Fruit fly (Drosophila melanogaster) whole organism, embryonic: ENCODE measurements around the gene qtc.

ENCODE experiments used
- CG10209 ChIP-seq: fragments of 200-800 bp; sonication (Bioruptor generic); optimal IDR thresholded peaks from 3 replicates; lab custom pipeline; 2017; ENCODE audit warnings: missing biosample characterization, mild to moderate bottlenecking, missing genetic modification characterization, missing genetic modification reagents
- CG14050 ChIP-seq: fragments of 200-800 bp; sonication (Bioruptor generic); IDR thresholded peaks from 3 replicates; pipeline ENCODE4 v1.3.6; 2022; ENCODE audit warnings: missing biosample characterization, missing genetic modification characterization
- CG15011 ChIP-seq: fragments of 200-800 bp; sonication (Bioruptor generic); optimal IDR thresholded peaks from 3 replicates; lab custom pipeline; 2018; ENCODE audit warnings: missing biosample characterization, mild to moderate bottlenecking, missing genetic modification characterization
- CG17829 ChIP-seq: fragments of 200-800 bp; optimal IDR thresholded peaks from 2 replicates; lab custom pipeline; 2019; ENCODE audit warnings: missing biosample characterization, mild to moderate bottlenecking, missing genetic modification characterization, moderate library complexity
- CG18599 ChIP-seq: fragments of 200-800 bp; sonication (Bioruptor generic); optimal IDR thresholded peaks from 3 replicates; lab custom pipeline; 2017; ENCODE audit warnings: missing biosample characterization, missing genetic modification characterization, mild to moderate bottlenecking, moderate library complexity, missing genetic modification reagents
- CG2129 ChIP-seq: fragments of 200-800 bp; sonication (Bioruptor generic); IDR thresholded peaks from 2 replicates; pipeline ENCODE4 v1.3.6; 2022; ENCODE audit warnings: missing biosample characterization, missing genetic modification characterization; ENCODE audit not compliant: partially characterized antibody
- CG2875 ChIP-seq: fragments of 200-800 bp; sonication (Bioruptor generic); optimal IDR thresholded peaks from 2 replicates; lab custom pipeline; 2017; ENCODE audit warnings: missing biosample characterization, mild to moderate bottlenecking, missing genetic modification characterization, missing genetic modification reagents
- CG31441 ChIP-seq: fragments of 200-800 bp; sonication (Bioruptor generic); IDR thresholded peaks from 2 replicates; pipeline ENCODE4 v1.3.6; 2022; ENCODE audit warnings: missing biosample characterization, missing genetic modification characterization
- CG3847 ChIP-seq: fragments of 200-800 bp; sonication (Bioruptor generic); IDR thresholded peaks from 2 replicates; pipeline ENCODE4 v1.3.6; 2022; ENCODE audit warnings: missing biosample characterization, missing genetic modification characterization
- CG6254 ChIP-seq: fragments of 200-800 bp; sonication (Bioruptor generic); optimal IDR thresholded peaks from 3 replicates; lab custom pipeline; 2017; ENCODE audit warnings: mild to moderate bottlenecking, missing biosample characterization, missing genetic modification reagents, missing genetic modification characterization
- CG6813 ChIP-seq: fragments of 200-800 bp; sonication (Bioruptor generic); optimal IDR thresholded peaks from 2 replicates; lab custom pipeline; 2017; ENCODE audit warnings: missing biosample characterization, missing genetic modification characterization, mild to moderate bottlenecking, moderate library complexity, missing genetic modification reagents
- CG6854 ChIP-seq: fragments of 200-800 bp; sonication (Bioruptor generic); optimal IDR thresholded peaks from 3 replicates; lab custom pipeline; 2017; ENCODE audit warnings: missing biosample characterization, mild to moderate bottlenecking, missing genetic modification characterization
- CG7745 ChIP-seq: fragments of 200-800 bp; sonication (Bioruptor generic); optimal IDR thresholded peaks from 2 replicates; lab custom pipeline; 2018; ENCODE audit warnings: missing biosample characterization, mild to moderate bottlenecking, missing genetic modification characterization, moderate library complexity
- CG7839 ChIP-seq: fragments of 200-800 bp; sonication (Bioruptor generic); optimal IDR thresholded peaks from 3 replicates; lab custom pipeline; 2018; ENCODE audit warnings: missing biosample characterization, mild to moderate bottlenecking, missing genetic modification characterization, moderate library complexity
- CG9437 ChIP-seq: fragments of 200-800 bp; sonication (Bioruptor generic); optimal IDR thresholded peaks from 2 replicates; lab custom pipeline; 2018; ENCODE audit warnings: missing biosample characterization, mild to moderate bottlenecking, missing genetic modification characterization
- CG9609 ChIP-seq: fragments of 200-800 bp; sonication (Bioruptor generic); optimal IDR thresholded peaks from 3 replicates; lab custom pipeline; 2016; ENCODE audit warnings: missing biosample characterization, missing genetic modification characterization
- CHES-1-like ChIP-seq: fragments of 200-800 bp; sonication (Bioruptor generic); optimal IDR thresholded peaks from 2 replicates; lab custom pipeline; 2016; ENCODE audit warnings: missing biosample characterization, missing genetic modification characterization
- HmgD ChIP-seq: fragments of 200-800 bp; sonication (Bioruptor generic); optimal IDR thresholded peaks from 3 replicates; lab custom pipeline; 2016; ENCODE audit warnings: missing biosample characterization, missing genetic modification characterization
- Hr51 ChIP-seq, 2 experiments: fragments of 200-800 bp; sonication (Bioruptor generic); optimal IDR thresholded peaks; 2 replicates in 1 of 2; 3 replicates in 1 of 2; lab custom pipeline; 2016 to 2018; ENCODE audit warnings: missing biosample characterization in 2 of 2, missing genetic modification characterization in 2 of 2, mild to moderate bottlenecking in 1 of 2, moderate library complexity in 1 of 2
- Kr ChIP-seq: fragments of 200-800 bp; sonication (Bioruptor generic); optimal IDR thresholded peaks from 2 replicates; lab custom pipeline; 2017; ENCODE audit warnings: missing biosample characterization, mild to moderate bottlenecking, missing genetic modification characterization
- MBD-R2 ChIP-seq: fragments of 200-800 bp; sonication (Bioruptor generic); IDR thresholded peaks from 2 replicates; pipeline ENCODE4 v1.3.6; 2022; ENCODE audit warnings: missing biosample characterization, missing genetic modification characterization
- MTF-1 ChIP-seq: fragments of 200-800 bp; sonication (Bioruptor generic); optimal IDR thresholded peaks from 2 replicates; lab custom pipeline; 2018; ENCODE audit warnings: missing biosample characterization, mild to moderate bottlenecking, missing genetic modification characterization, borderline replicate concordance
- Mrtf ChIP-seq: fragments of 200-800 bp; sonication (Bioruptor generic); IDR thresholded peaks from 3 replicates; pipeline ENCODE4 v1.3.6; 2022; ENCODE audit warnings: missing biosample characterization, missing genetic modification characterization
- Myb ChIP-seq: fragments of 200-800 bp; sonication (Bioruptor generic); optimal IDR thresholded peaks from 2 replicates; lab custom pipeline; 2016; ENCODE audit warnings: missing biosample characterization, missing genetic modification characterization
- NC2α ChIP-seq: fragments of 200-800 bp; sonication (Bioruptor generic); optimal IDR thresholded peaks from 2 replicates; lab custom pipeline; 2016; ENCODE audit warnings: missing biosample characterization, missing genetic modification characterization
- Nf-YA ChIP-seq: fragments of 200-800 bp; sonication (Bioruptor generic); IDR thresholded peaks from 2 replicates; pipeline ENCODE4 v1.3.6; 2022; ENCODE audit warnings: missing biosample characterization, missing genetic modification characterization
- Nf-YB ChIP-seq: fragments of 200-800 bp; sonication (Bioruptor generic); optimal IDR thresholded peaks from 3 replicates; lab custom pipeline; 2019; ENCODE audit warnings: missing biosample characterization, mild to moderate bottlenecking, missing genetic modification characterization, moderate library complexity
- Rx ChIP-seq: fragments of 200-800 bp; sonication (Bioruptor generic); IDR thresholded peaks from 2 replicates; pipeline ENCODE4 v1.3.6; 2022; ENCODE audit warnings: missing biosample characterization, missing genetic modification characterization
- Six4 ChIP-seq: fragments of 200-800 bp; sonication (Bioruptor generic); optimal IDR thresholded peaks from 2 replicates; lab custom pipeline; 2016; ENCODE audit warnings: missing biosample characterization, missing genetic modification characterization
- abd-A ChIP-seq: fragments of 200-800 bp; sonication (Bioruptor generic); optimal IDR thresholded peaks from 3 replicates; lab custom pipeline; 2019; ENCODE audit warnings: missing biosample characterization, mild to moderate bottlenecking, missing genetic modification characterization, moderate library complexity
- ara ChIP-seq: fragments of 200-800 bp; sonication (Bioruptor generic); IDR thresholded peaks from 2 replicates; pipeline ENCODE4 v1.3.6; 2022; ENCODE audit warnings: missing biosample characterization, missing genetic modification characterization
- bcd ChIP-seq: fragments of 200-800 bp; sonication (Bioruptor generic); optimal IDR thresholded peaks from 2 replicates; lab custom pipeline; 2017; ENCODE audit warnings: missing biosample characterization, mild to moderate bottlenecking, missing genetic modification characterization
- danr ChIP-seq: fragments of 200-800 bp; sonication (Bioruptor generic); IDR thresholded peaks from 2 replicates; pipeline ENCODE4 v1.3.6; 2022; ENCODE audit warnings: missing biosample characterization, missing genetic modification characterization
- eve ChIP-seq, 2 experiments: fragments of >200 bp; optimal IDR thresholded peaks; 2 replicates each; lab custom pipeline; 2017; ENCODE audit warnings: missing biosample characterization in 2 of 2, missing genetic modification characterization in 2 of 2
- eyg ChIP-seq: fragments of 200-800 bp; sonication (Bioruptor generic); optimal IDR thresholded peaks from 3 replicates; lab custom pipeline; 2016; ENCODE audit warnings: missing biosample characterization, missing genetic modification characterization
- fd3F ChIP-seq: fragments of 200-800 bp; sonication (Bioruptor generic); optimal IDR thresholded peaks from 2 replicates; lab custom pipeline; 2018; ENCODE audit warnings: missing biosample characterization, mild to moderate bottlenecking, missing genetic modification characterization, moderate library complexity
- gcm2 ChIP-seq: fragments of 200-800 bp; sonication (Bioruptor generic); optimal IDR thresholded peaks from 2 replicates; lab custom pipeline; 2016; ENCODE audit warnings: missing biosample characterization, missing genetic modification characterization
- gfzf ChIP-seq: fragments of 200-800 bp; sonication (Bioruptor generic); optimal IDR thresholded peaks from 2 replicates; lab custom pipeline; 2016; ENCODE audit warnings: missing biosample characterization, mild to moderate bottlenecking, missing genetic modification characterization, moderate library complexity
- gsb-n ChIP-seq: fragments of 200-800 bp; sonication (Bioruptor generic); optimal IDR thresholded peaks from 3 replicates; lab custom pipeline; 2018; ENCODE audit warnings: missing biosample characterization, mild to moderate bottlenecking, missing genetic modification characterization
- otp ChIP-seq: fragments of 200-800 bp; sonication (Bioruptor generic); IDR thresholded peaks from 3 replicates; pipeline ENCODE4, ENCODE4 v1.3.6; 2022; ENCODE audit warnings: missing biosample characterization, missing genetic modification characterization
- repo ChIP-seq: fragments of 200-800 bp; sonication (Bioruptor generic); optimal IDR thresholded peaks from 2 replicates; lab custom pipeline; 2016; ENCODE audit warnings: missing biosample characterization, missing genetic modification characterization
- schlank ChIP-seq: fragments of 200-800 bp; sonication (Bioruptor generic); optimal IDR thresholded peaks from 2 replicates; lab custom pipeline; 2018; ENCODE audit warnings: missing biosample characterization, mild to moderate bottlenecking, missing genetic modification characterization
- shn ChIP-seq: fragments of 200-800 bp; sonication (Bioruptor generic); optimal IDR thresholded peaks from 3 replicates; lab custom pipeline; 2016; ENCODE audit warnings: missing biosample characterization, missing genetic modification characterization
- slp2 ChIP-seq: fragments of 200-800 bp; sonication (Bioruptor generic); optimal IDR thresholded peaks from 2 replicates; lab custom pipeline; 2016; ENCODE audit warnings: missing biosample characterization, missing genetic modification characterization
- tap ChIP-seq: fragments of 200-800 bp; optimal IDR thresholded peaks from 3 replicates; lab custom pipeline; 2019; ENCODE audit warnings: missing biosample characterization, mild to moderate bottlenecking, missing genetic modification characterization, moderate library complexity
- trh ChIP-seq: fragments of 200-800 bp; sonication (Bioruptor generic); optimal IDR thresholded peaks from 2 replicates; lab custom pipeline; 2016; ENCODE audit warnings: missing biosample characterization, missing genetic modification characterization
- tup ChIP-seq: fragments of 200-800 bp; sonication (Bioruptor generic); optimal IDR thresholded peaks from 2 replicates; lab custom pipeline; 2016; ENCODE audit warnings: missing biosample characterization, mild to moderate bottlenecking, missing genetic modification characterization, moderate library complexity
- tx ChIP-seq: fragments of 200-800 bp; sonication (Bioruptor generic); optimal IDR thresholded peaks from 2 replicates; lab custom pipeline; 2016; ENCODE audit warnings: missing biosample characterization, missing genetic modification characterization
- zfh2 ChIP-seq: fragments of 200-800 bp; sonication (Bioruptor generic); optimal IDR thresholded peaks from 2 replicates; lab custom pipeline; 2016; ENCODE audit warnings: missing biosample characterization, missing genetic modification characterization

qtc gene

dm6 chr2L:5107626-5108272, 47.1 kb downstream of the qtc start (continued):
- TF ChIP-seq CHES-1-like: peak; percentile 99
- TF ChIP-seq repo: peak; percentile 93
- TF ChIP-seq CG2875 (GFP tag; lab: Kevin White, UChicago): peak; percentile 86
- TF ChIP-seq Rx (GFP tag; lab: Robert Waterston, UW): peak; percentile 94
- TF ChIP-seq trh (GFP tag; lab: Kevin White, UChicago): peak; percentile 72
- peak; percentile 96 for TF ChIP-seq CG10209 (GFP tag; lab: Kevin White, UChicago)
- TF ChIP-seq tx (GFP tag; lab: Kevin White, UChicago): peak; percentile 97
- TF ChIP-seq CG18599: peak; percentile 98
- peak; percentile 92 for TF ChIP-seq CG6854 (GFP tag; lab: Kevin White, UChicago)
- TF ChIP-seq Hr51 (GFP tag; optimal IDR thresholded peaks at IDR 0.05; lab: Kevin White, UChicago): peak; percentile 95 to 97
- TF ChIP-seq tup (GFP tag; lab: Kevin White, UChicago): peak; percentile 90
- peak; percentile 69 for TF ChIP-seq Nf-YB (GFP tag; lab: Kevin White, UChicago)
- TF ChIP-seq shn (GFP tag; lab: Kevin White, UChicago): peak; percentile 99
- peak; percentile 74 for TF ChIP-seq NC2α (GFP tag; lab: Kevin White, UChicago)
- TF ChIP-seq CG7745 (tag; lab: Kevin White, UChicago): no peak
- TF ChIP-seq Mrtf (GFP tag; lab: Robert Waterston, UW): peak; percentile 95
- peak; percentile 97 for TF ChIP-seq eyg (GFP tag; lab: Kevin White, UChicago)
- peak; percentile 90 for TF ChIP-seq CG9437 (GFP tag; lab: Kevin White, UChicago)
- peak; percentile 75 for TF ChIP-seq CG6254 (GFP tag; lab: Kevin White, UChicago)
- peak in 1 of 2 experiments; percentile 98 for TF ChIP-seq eve (GFP tag; optimal IDR thresholded peaks at IDR 0.05; lab: Kevin White, UChicago)
- TF ChIP-seq CG15011: peak; percentile 92
- peak; percentile 73 for TF ChIP-seq gcm2 (GFP tag; lab: Kevin White, UChicago)
- TF ChIP-seq Nf-YA (GFP tag; lab: Robert Waterston, UW): peak; percentile 85
- TF ChIP-seq Myb: peak; percentile 92
- peak; percentile 93 for TF ChIP-seq fd3F (GFP tag; lab: Kevin White, UChicago)
- TF ChIP-seq CG17829 (tag; lab: Kevin White, UChicago): peak; percentile 91
- peak; percentile 97 for TF ChIP-seq CG3847 (GFP tag; lab: Robert Waterston, UW)
- peak; percentile 92 for TF ChIP-seq CG14050
- TF ChIP-seq schlank: peak; percentile 92
- TF ChIP-seq CG9609 (GFP tag; lab: Kevin White, UChicago): peak; percentile 98
- TF ChIP-seq MBD-R2 (GFP tag; lab: Robert Waterston, UW): peak; percentile 81
- TF ChIP-seq gsb-n (tag; lab: Kevin White, UChicago): peak; percentile 76
- no peak for TF ChIP-seq CG2129 (GFP tag; lab: Robert Waterston, UW)
- TF ChIP-seq otp (GFP tag; lab: Robert Waterston, UW): peak; percentile 88
- peak; percentile 93 for TF ChIP-seq HmgD (GFP tag; lab: Kevin White, UChicago)
- TF ChIP-seq CG31441 (GFP tag; lab: Robert Waterston, UW): peak; percentile 92
- TF ChIP-seq tap (tag; lab: Kevin White, UChicago): peak; percentile 85
- peak; percentile 77 for TF ChIP-seq ara (GFP tag; lab: Robert Waterston, UW)
- peak; percentile 95 for TF ChIP-seq bcd (GFP tag; lab: Kevin White, UChicago)
- peak; percentile 99 for TF ChIP-seq slp2 (GFP tag; lab: Kevin White, UChicago)
- peak; percentile 24 for TF ChIP-seq abd-A (tag; lab: Kevin White, UChicago)
- peak; percentile 92 for TF ChIP-seq CG6813 (GFP tag; lab: Kevin White, UChicago)
- peak; percentile 89 for TF ChIP-seq danr (GFP tag; lab: Robert Waterston, UW)
- TF ChIP-seq zfh2 (GFP tag; lab: Kevin White, UChicago): peak; percentile 99
- TF ChIP-seq Six4: peak; percentile 95
- peak; percentile 97 for TF ChIP-seq CG7839 (tag; lab: Kevin White, UChicago)
- peak; percentile 11 for TF ChIP-seq gfzf
- no peak for TF ChIP-seq Kr (GFP tag; lab: Kevin White, UChicago)
- peak; percentile 80 for TF ChIP-seq MTF-1 (GFP tag; lab: Kevin White, UChicago)
